Worm (Caenorhabditis elegans): ENCODE data around the gene K07F5.22.
A peak's percentile ranks its signal among the peaks of the same experiment; 100 is the strongest.
"Not testable (repeated sequence)": the region's sequence is repeated elsewhere in the genome, so short reads cannot be mapped to it uniquely, and the experiment has no call there.

Gene K07F5.22

ce11 chrIV:9893649-9894048, 28.8 kb downstream of the K07F5.22 start, which contains the start of gene sss-1:
sss-1 (minus strand) TSS chrIV:9893749.
- TF ChIP-seq nhr-237, egl-27, fos-1 (tag; optimal IDR thresholded peaks at IDR 0.05): not testable (repeated sequence)

DNA sequence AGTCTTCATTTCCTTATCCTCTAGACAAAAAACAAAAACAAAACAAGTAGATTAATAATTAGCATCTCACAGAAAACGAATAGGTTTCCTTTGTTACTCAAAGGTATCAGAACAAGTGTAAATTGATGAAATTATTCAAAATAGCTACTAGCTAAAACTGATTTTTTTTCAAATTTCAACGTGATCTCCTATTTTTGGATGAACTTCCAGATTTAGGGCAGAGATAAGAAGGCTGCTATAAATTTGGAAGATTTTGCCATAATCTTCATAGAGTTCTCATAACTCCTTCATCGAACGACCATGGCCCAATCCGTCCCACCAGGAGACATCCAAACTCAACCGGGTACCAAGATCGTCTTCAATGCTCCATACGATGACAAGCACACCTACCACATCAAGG, 29.5 kb downstream of the K07F5.22 start, which contains the start of gene msp-77:
msp-77 (plus strand) TSS at position 301 of the 400 bp plus-strand sequence.
- not testable (repeated sequence) for TF ChIP-seq sem-4, unc-39, nhr-10 (tag; optimal IDR thresholded peaks at IDR 0.05)

DNA sequence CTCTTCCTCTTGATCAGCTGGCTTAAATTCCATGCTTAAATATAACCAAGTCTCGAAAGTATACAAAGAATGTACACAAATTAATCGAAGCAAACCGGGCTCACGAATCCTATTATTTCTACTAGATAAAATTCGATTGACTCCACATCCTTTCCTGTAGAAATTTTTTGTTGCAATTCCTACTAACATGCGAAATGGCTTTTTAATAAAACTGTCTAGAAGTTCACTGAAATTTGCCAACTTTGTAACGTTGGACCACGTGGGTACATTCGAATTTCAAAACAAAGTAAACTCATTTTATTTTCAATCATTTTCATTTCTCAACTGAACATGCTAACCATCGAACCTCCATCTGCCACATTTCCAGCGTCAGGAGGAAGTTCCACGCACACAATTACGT, 30.2 kb downstream of the K07F5.22 start, which contains the start of gene ssp-32:
ssp-32 (plus strand) TSS at position 301 of the 400 bp plus-strand sequence.
- TF ChIP-seq ztf-4 (tag; optimal IDR thresholded peaks at IDR 0.05) = no peak
- no peak for TF ChIP-seq ztf-1 (GFP tag; conservative IDR thresholded peaks at IDR 0.05)
- no peak for TF ChIP-seq lin-11 (tag; optimal IDR thresholded peaks at IDR 0.05)

DNA sequence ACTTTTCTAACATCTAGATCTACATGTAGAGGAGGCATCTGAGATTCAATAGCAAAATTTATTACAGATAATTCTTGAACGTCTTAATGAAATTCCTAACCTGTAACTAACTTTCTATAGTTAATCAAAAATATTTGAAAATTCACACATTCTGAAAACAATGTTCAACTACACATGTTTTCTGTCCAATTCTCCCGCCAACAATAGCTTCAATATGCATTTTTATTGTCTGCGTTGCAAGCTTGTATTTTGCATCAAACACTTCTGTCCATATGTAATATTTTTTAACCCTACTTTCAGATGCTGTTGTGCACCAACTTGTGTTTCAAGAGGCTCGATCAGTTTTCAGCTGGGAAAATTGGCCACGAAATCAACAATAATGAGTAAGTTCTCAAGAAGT, 33.8 kb downstream of the K07F5.22 start, which contains the start of gene tbc-3:
tbc-3 (plus strand) TSS at position 301 of the 400 bp plus-strand sequence.
- TF ChIP-seq fos-1 (tag; optimal IDR thresholded peaks at IDR 0.05) = no peak
- no peak for TF ChIP-seq mdl-1 (tag; optimal IDR thresholded peaks at IDR 0.05)
- no peak for TF ChIP-seq unc-62 (GFP tag; optimal IDR thresholded peaks at IDR 0.05)
- no peak for TF ChIP-seq C34F6.9 (tag; optimal IDR thresholded peaks at IDR 0.05)
- no peak for TF ChIP-seq mab-5 (tag; optimal IDR thresholded peaks at IDR 0.05)
- TF ChIP-seq nhr-25 (tag; optimal IDR thresholded peaks at IDR 0.05) = no peak
- TF ChIP-seq lin-39 (tag; optimal IDR thresholded peaks at IDR 0.05) = no peak
- no peak for TF ChIP-seq blmp-1 (tag; optimal IDR thresholded peaks at IDR 0.05; ENCODE audit: insufficient read depth)
- TF ChIP-seq skn-1 (tag; optimal IDR thresholded peaks at IDR 0.05) = no peak
- no peak for TF ChIP-seq R02D3.7 (tag; optimal IDR thresholded peaks at IDR 0.05)
- no peak for TF ChIP-seq egl-27 (tag; optimal IDR thresholded peaks at IDR 0.05)
- TF ChIP-seq nhr-21 (tag; optimal IDR thresholded peaks at IDR 0.05) = no peak
- no peak for TF ChIP-seq peb-1 (tag; optimal IDR thresholded peaks at IDR 0.05)
- TF ChIP-seq nhr-129 (tag; optimal IDR thresholded peaks at IDR 0.05) = no peak
- TF ChIP-seq lin-11 (tag; optimal IDR thresholded peaks at IDR 0.05) = no peak
- TF ChIP-seq zag-1 (tag; optimal IDR thresholded peaks at IDR 0.05) = no peak
- no peak for TF ChIP-seq nhr-11 (tag; optimal IDR thresholded peaks at IDR 0.05)
- no peak for TF ChIP-seq nhr-10 (tag; optimal IDR thresholded peaks at IDR 0.05)
- no peak for TF ChIP-seq nhr-23 (tag; optimal IDR thresholded peaks at IDR 0.05)
- no peak for TF ChIP-seq alr-1 (tag; optimal IDR thresholded peaks at IDR 0.05)

ce11 chrIV:9899227-9899626, 34.3 kb downstream of the K07F5.22 start:
- TF ChIP-seq crh-2 (tag; optimal IDR thresholded peaks at IDR 0.05) (peak; percentile 5), C34F6.9 (tag; optimal IDR thresholded peaks at IDR 0.05) (peak; percentile 21), nhr-129 (tag; optimal IDR thresholded peaks at IDR 0.05) (peak; percentile 34), sma-9 (GFP tag; optimal IDR thresholded peaks at IDR 0.05) (no peak), sma-9 (tag; optimal IDR thresholded peaks at IDR 0.05) (no peak), ama-1 (optimal IDR thresholded peaks at IDR 0.05) (no peak)

ce11 chrIV:9903608-9904007, 38.7 kb downstream of the K07F5.22 start, which contains the start of gene best-13:
best-13 (plus strand) TSS chrIV:9903908.
- TF ChIP-seq alr-1 (tag; optimal IDR thresholded peaks at IDR 0.05) (no peak), nhr-6 (tag; optimal IDR thresholded peaks at IDR 0.05) (no peak), nhr-237 (tag; optimal IDR thresholded peaks at IDR 0.05) (no peak), lin-11 (tag; optimal IDR thresholded peaks at IDR 0.05) (no peak), ztf-11 (tag; optimal IDR thresholded peaks at IDR 0.05) (no peak), nhr-25 (tag; optimal IDR thresholded peaks at IDR 0.05) (no peak), ceh-82 (tag; optimal IDR thresholded peaks at IDR 0.05) (no peak), R02D3.7 (tag; optimal IDR thresholded peaks at IDR 0.05) (no peak), snpc-4 (tag; optimal IDR thresholded peaks at IDR 0.05) (no peak), gmeb-1 (tag; optimal IDR thresholded peaks at IDR 0.05) (no peak)
